Worm (Caenorhabditis elegans) whole organism, L2 larva: ENCODE results near the gene ZK783.7.

Source experiments
- ceh-82 ChIP-seq: fragments of 150-350 bp; optimal IDR thresholded peaks from 2 replicates; lab custom pipeline; 2014; ENCODE audit warnings: missing biosample characterization, missing genetic modification characterization
- egl-27 ChIP-seq: sonication (generic microtip); optimal IDR thresholded peaks from 3 replicates; lab custom pipeline; 2017; ENCODE audit warnings: missing biosample characterization, missing genetic modification reagents, missing genetic modification characterization
- elt-1 ChIP-seq: fragments of 150-350 bp; optimal IDR thresholded peaks from 2 replicates; lab custom pipeline; 2014; ENCODE audit warnings: missing biosample characterization, missing genetic modification characterization
- elt-3 ChIP-seq: sonication (generic microtip); optimal IDR thresholded peaks from 2 replicates; lab custom pipeline; 2017; ENCODE audit warnings: missing biosample characterization, missing genetic modification characterization
- fos-1 ChIP-seq: fragments of 150-350 bp; optimal IDR thresholded peaks from 2 replicates; lab custom pipeline; 2014; ENCODE audit warnings: missing biosample characterization, missing genetic modification characterization
- lin-39 ChIP-seq: fragments of 150-350 bp; optimal IDR thresholded peaks from 2 replicates; lab custom pipeline; 2014; ENCODE audit warnings: missing biosample characterization, missing genetic modification reagents, missing genetic modification characterization
- mdl-1 ChIP-seq, 2 experiments: fragments of 150-350 bp in 1 of 2; sonication (generic microtip) in 1 of 2; optimal IDR thresholded peaks; 2 replicates each; lab custom pipeline; 2017; ENCODE audit warnings: missing biosample characterization in 2 of 2, missing genetic modification characterization in 2 of 2
- nhr-21 ChIP-seq: fragments of 150-350 bp; optimal IDR thresholded peaks from 2 replicates; lab custom pipeline; 2014; ENCODE audit warnings: missing biosample characterization, missing genetic modification characterization
- unc-39 ChIP-seq: fragments of 150-350 bp; optimal IDR thresholded peaks from 2 replicates; lab custom pipeline; 2014; ENCODE audit warnings: missing biosample characterization, missing genetic modification characterization
- unc-62 ChIP-seq: fragments of 150-350 bp; optimal IDR thresholded peaks from 2 replicates; lab custom pipeline; 2014; ENCODE audit warnings: missing biosample characterization, missing genetic modification reagents, missing genetic modification characterization
- ztf-11 ChIP-seq: sonication (generic microtip); optimal IDR thresholded peaks from 2 replicates; lab custom pipeline; 2017; ENCODE audit warnings: missing biosample characterization, missing genetic modification characterization

DNA sequence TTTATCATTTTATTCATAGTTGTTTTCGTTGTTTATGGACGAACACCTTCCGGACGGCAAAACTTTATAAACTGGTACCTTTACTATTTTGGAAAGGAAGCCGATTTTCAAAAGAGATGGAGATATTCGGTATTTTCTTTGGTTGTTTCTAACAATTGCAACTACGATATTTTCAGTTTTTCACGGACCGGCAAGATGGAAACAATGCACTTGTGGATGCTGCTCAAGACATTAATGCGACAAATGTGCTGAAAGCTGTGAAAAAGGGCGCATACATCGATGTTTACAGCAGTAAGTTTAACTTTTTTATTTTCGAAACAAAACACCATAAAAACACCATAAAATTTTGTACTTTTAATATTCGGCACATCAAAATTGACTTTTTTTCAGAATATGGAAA lies 9.4 kb downstream of the ZK783.7 start:
- TF ChIP-seq ztf-11 (tag; lab: Kevin White, UChicago) (no peak), elt-1 (tag; lab: Kevin White, UChicago) (no peak), nhr-21 (tag; lab: Kevin White, UChicago) (no peak), fos-1 (tag; lab: Kevin White, UChicago) (no peak), lin-39 (tag; lab: Kevin White, UChicago) (no peak), elt-3 (tag; lab: Kevin White, UChicago) (no peak), ceh-82 (tag; lab: Kevin White, UChicago) (no peak), egl-27 (tag; lab: Kevin White, UChicago) (no peak), unc-62 (GFP tag; lab: Kevin White, UChicago) (no peak), mdl-1 (tag; optimal IDR thresholded peaks at IDR 0.05; lab: Kevin White, UChicago) (no peak), unc-39 (tag; lab: Kevin White, UChicago) (no peak)
